Fruit fly (Drosophila melanogaster): ENCODE data around the gene CG32163.

The CG32163 gene

dm6 chr3L:16584074-16584578 is 2.8 kb upstream of the CG32163 start, which contains the start of gene UQCR-C2:
Gene UQCR-C2, plus strand, starts transcription at chr3L:16584124.
- no peak for TF ChIP-seq CG17806 (tag; optimal IDR thresholded peaks at IDR 0.05)
- peak; percentile 51; the same call in 1 of the 3 replicates for TF ChIP-seq CG4496 (GFP tag; IDR thresholded peaks at IDR 0.05)
- no peak for TF ChIP-seq CG13204 (GFP tag; optimal IDR thresholded peaks at IDR 0.05)
- TF ChIP-seq CG15710 (tag; optimal IDR thresholded peaks at IDR 0.05), result no peak

dm6 chr3L:16587994-16588622 is 1.2 kb downstream of the CG32163 start:
- TF ChIP-seq CG10348 (GFP tag; IDR thresholded peaks at IDR 0.05) (no peak), CG17806 (tag; optimal IDR thresholded peaks at IDR 0.05) (peak; percentile 6), CG12605 (GFP tag; IDR thresholded peaks at IDR 0.05) (peak; percentile 49; the same call in 1 of the 2 replicates), CG8159 (tag; optimal IDR thresholded peaks at IDR 0.05) (peak; percentile 45), CG9948 (tag; optimal IDR thresholded peaks at IDR 0.05) (no peak), CG8301 (tag; optimal IDR thresholded peaks at IDR 0.05) (no peak), Pif1B (GFP tag; optimal IDR thresholded peaks at IDR 0.05) (no peak), CG15710 (tag; optimal IDR thresholded peaks at IDR 0.05) (peak; percentile 45), Pif1A (GFP tag; optimal IDR thresholded peaks at IDR 0.05) (no peak), CG14655 (GFP tag; optimal IDR thresholded peaks at IDR 0.05) (no peak), Ets98B (GFP tag; IDR thresholded peaks at IDR 0.05) (peak; percentile 62), CG4496 (GFP tag; IDR thresholded peaks at IDR 0.05) (peak; percentile 73; the same call in 2 of the 3 replicates), CG32121 (GFP tag; IDR thresholded peaks at IDR 0.05) (peak; percentile 60), fd96Ca (GFP tag; IDR thresholded peaks at IDR 0.05) (0 out of 3 replicates have a peak, but pooled peaks have one; percentile 41), CG13204 (GFP tag; optimal IDR thresholded peaks at IDR 0.05) (no peak), CG34367 (tag; optimal IDR thresholded peaks at IDR 0.05) (no peak), EcR (GFP tag; optimal IDR thresholded peaks at IDR 0.05) (no peak), gl (tag; optimal IDR thresholded peaks at IDR 0.05) (no peak), Snoo (tag; optimal IDR thresholded peaks at IDR 0.05) (peak; percentile 8), D1 (tag; optimal IDR thresholded peaks at IDR 0.05) (no peak), rn (GFP tag; IDR thresholded peaks at IDR 0.05) (no peak)

- TF ChIP-seq CG4496 (GFP tag; IDR thresholded peaks at IDR 0.05) (no peak), CG17806 (tag; optimal IDR thresholded peaks at IDR 0.05) (no peak)
Measured at dm6 chr3L:16590860-16591259, 3.9 kb downstream of the CG32163 start, which contains the start of gene tra. Gene tra, minus strand, starts transcription at chr3L:16591050.

- no peak for TF ChIP-seq D1 (tag; optimal IDR thresholded peaks at IDR 0.05)
- no peak for TF ChIP-seq Pif1A (GFP tag; optimal IDR thresholded peaks at IDR 0.05)
- no peak for TF ChIP-seq CG14655 (GFP tag; optimal IDR thresholded peaks at IDR 0.05)
- no peak for TF ChIP-seq EcR (GFP tag; optimal IDR thresholded peaks at IDR 0.05)
- no peak for TF ChIP-seq CG32121 (GFP tag; IDR thresholded peaks at IDR 0.05)
- TF ChIP-seq CG17806 (tag; optimal IDR thresholded peaks at IDR 0.05), result no peak
Measured at dm6 chr3L:16594922-16595518, 8.1 kb downstream of the CG32163 start, which contains the start of the genes spd-2 and Apl. Gene spd-2, minus strand, starts transcription at chr3L:16595014. Gene Apl, plus strand, starts transcription at chr3L:16595181.

- TF ChIP-seq CG13204 (GFP tag; optimal IDR thresholded peaks at IDR 0.05) (no peak), CG8301 (tag; optimal IDR thresholded peaks at IDR 0.05) (no peak), gl (tag; optimal IDR thresholded peaks at IDR 0.05) (no peak), EcR (GFP tag; optimal IDR thresholded peaks at IDR 0.05) (no peak), CG8159 (tag; optimal IDR thresholded peaks at IDR 0.05) (peak; percentile 43), Snoo (tag; optimal IDR thresholded peaks at IDR 0.05) (peak; percentile 11), fd96Ca (GFP tag; IDR thresholded peaks at IDR 0.05) (no peak), CG17806 (tag; optimal IDR thresholded peaks at IDR 0.05) (peak; percentile 1), CG15710 (tag; optimal IDR thresholded peaks at IDR 0.05) (peak; percentile 28), rn (GFP tag; IDR thresholded peaks at IDR 0.05) (no peak), CG4496 (GFP tag; IDR thresholded peaks at IDR 0.05) (no peak), CG12605 (GFP tag; IDR thresholded peaks at IDR 0.05) (no peak), Pif1B (GFP tag; optimal IDR thresholded peaks at IDR 0.05) (no peak), Ets98B (GFP tag; IDR thresholded peaks at IDR 0.05) (no peak), Pif1A (GFP tag; optimal IDR thresholded peaks at IDR 0.05) (no peak), CG34367 (tag; optimal IDR thresholded peaks at IDR 0.05) (peak; percentile 17), CG14655 (GFP tag; optimal IDR thresholded peaks at IDR 0.05) (peak; percentile 47), CG32121 (GFP tag; IDR thresholded peaks at IDR 0.05) (no peak), CG9948 (tag; optimal IDR thresholded peaks at IDR 0.05) (no peak)
Measured at dm6 chr3L:16602736-16603144, 15.8 kb downstream of the CG32163 start, which contains the start of gene Arts. Gene Arts, plus strand, starts transcription at chr3L:16602851.

- TF ChIP-seq CG14655 (GFP tag; optimal IDR thresholded peaks at IDR 0.05) (peak; percentile 27), CG34367 (tag; optimal IDR thresholded peaks at IDR 0.05) (peak; percentile 34), Pif1B (GFP tag; optimal IDR thresholded peaks at IDR 0.05) (peak; percentile 20), CG4496 (GFP tag; IDR thresholded peaks at IDR 0.05) (peak; percentile 84), CG9948 (tag; optimal IDR thresholded peaks at IDR 0.05) (no peak), EcR (GFP tag; optimal IDR thresholded peaks at IDR 0.05) (no peak), gl (tag; optimal IDR thresholded peaks at IDR 0.05) (no peak), CG12605 (GFP tag; IDR thresholded peaks at IDR 0.05) (peak; percentile 67), CG10348 (GFP tag; IDR thresholded peaks at IDR 0.05) (no peak), CG17806 (tag; optimal IDR thresholded peaks at IDR 0.05) (peak; percentile 42), CG32121 (GFP tag; IDR thresholded peaks at IDR 0.05) (peak; percentile 71), Snoo (tag; optimal IDR thresholded peaks at IDR 0.05) (peak; percentile 37), D1 (tag; optimal IDR thresholded peaks at IDR 0.05) (no peak), CG13204 (GFP tag; optimal IDR thresholded peaks at IDR 0.05) (no peak), Pif1A (GFP tag; optimal IDR thresholded peaks at IDR 0.05) (peak; percentile 47), CG8159 (tag; optimal IDR thresholded peaks at IDR 0.05) (peak; percentile 30), CG8301 (tag; optimal IDR thresholded peaks at IDR 0.05) (peak; percentile 14), Ets98B (GFP tag; IDR thresholded peaks at IDR 0.05) (peak; percentile 83), rn (GFP tag; IDR thresholded peaks at IDR 0.05) (peak; percentile 55; the same call in 1 of the 2 replicates), fd96Ca (GFP tag; IDR thresholded peaks at IDR 0.05) (peak; percentile 83), CG15710 (tag; optimal IDR thresholded peaks at IDR 0.05) (peak; percentile 47)
Measured at dm6 chr3L:16609120-16609519, 22.2 kb downstream of the CG32163 start, which contains the start of gene CG4098. Gene CG4098, minus strand, starts transcription at chr3L:16609347.
